Worm (Caenorhabditis elegans) whole organism, L4 larva: ENCODE data around the gene clec-26.

Source experiments
- egl-27 ChIP-seq: sonication (generic microtip); optimal IDR thresholded peaks from 3 replicates; lab custom pipeline; 2017; ENCODE audit warnings: missing biosample characterization, missing genetic modification reagents, missing genetic modification characterization
- hlh-30 ChIP-seq: sonication (generic microtip); optimal IDR thresholded peaks from 2 replicates; lab custom pipeline; 2017; ENCODE audit warnings: antibody characterized with exemption, mild to moderate bottlenecking, missing genetic modification characterization, missing compliant biosample characterization; ENCODE audit not compliant: insufficient read depth
- lin-1 ChIP-seq: fragments of 200-800 bp; sonication (Bioruptor generic); IDR thresholded peaks from 2 replicates; pipeline ENCODE4 v1.3.6; 2022; ENCODE audit warnings: missing genetic modification reagents, missing genetic modification characterization, missing compliant biosample characterization
- nhr-237 ChIP-seq: sonication (generic microtip); optimal IDR thresholded peaks from 2 replicates; lab custom pipeline; 2017; ENCODE audit warnings: missing biosample characterization, missing genetic modification characterization
- nhr-42 ChIP-seq: fragments of 200-800 bp; sonication (Bioruptor generic); IDR thresholded peaks from 2 replicates; pipeline ENCODE4 v1.3.6; 2022; ENCODE audit warnings: missing genetic modification characterization, missing compliant biosample characterization
- pha-4 ChIP-seq, 2 experiments: fragments of 150-350 bp in 1 of 2; fragments of 200-800 bp in 1 of 2; sonication (Bioruptor generic) in 1 of 2; IDR thresholded peaks in 1 of 2; optimal IDR thresholded peaks in 1 of 2; 2 replicates each; pipeline versions ENCODE4 v1.3.6 to Lab custom; 2014 to 2022; ENCODE audit warnings: missing genetic modification characterization in 2 of 2, missing genetic modification reagents in 2 of 2, missing biosample characterization in 1 of 2, missing compliant biosample characterization in 1 of 2
- set-16 ChIP-seq: fragments of 200-800 bp; sonication (Bioruptor generic); IDR thresholded peaks from 2 replicates; pipeline ENCODE4 v1.3.6; 2022; ENCODE audit warnings: missing genetic modification reagents, missing genetic modification characterization, missing compliant biosample characterization
- unc-62 ChIP-seq, 3 experiments: fragments of 150-350 bp in 1 of 3; sonication (generic microtip); optimal IDR thresholded peaks in 2 of 3; peaks in 1 of 3; 1 replicate in 1 of 3; 2 replicates in 2 of 3; lab custom pipeline; 2014 to 2017; ENCODE audit warnings: missing biosample characterization in 3 of 3, missing genetic modification characterization in 3 of 3, missing genetic modification reagents in 3 of 3, missing genotype in 1 of 3

ce11 chrV:16831310-16831709 is 17.1 kb upstream of the clec-26 start:
- TF ChIP-seq lin-1 (no peak), pha-4 (GFP tag; IDR thresholded peaks at IDR 0.05; lab: Robert Waterston, UW) (no peak), pha-4 (tag; optimal IDR thresholded peaks at IDR 0.05; lab: Kevin White, UChicago) (no peak), egl-27 (tag; lab: Kevin White, UChicago) (no peak), nhr-237 (tag; lab: Kevin White, UChicago) (no peak), set-16 (GFP tag; lab: Robert Waterston, UW) (no peak), hlh-30 (no peak), unc-62 (GFP tag; optimal IDR thresholded peaks at IDR 0.05 in 1 of 2; lab: Kevin White, UChicago) (peak in 1 of 2 experiments; percentile 93), unc-62 (tag; optimal IDR thresholded peaks at IDR 0.05; lab: Kevin White, UChicago) (no peak), nhr-42 (GFP tag; lab: Robert Waterston, UW) (no peak)
